Fruit fly (Drosophila melanogaster): ENCODE results near the gene CG32137.

DNA sequence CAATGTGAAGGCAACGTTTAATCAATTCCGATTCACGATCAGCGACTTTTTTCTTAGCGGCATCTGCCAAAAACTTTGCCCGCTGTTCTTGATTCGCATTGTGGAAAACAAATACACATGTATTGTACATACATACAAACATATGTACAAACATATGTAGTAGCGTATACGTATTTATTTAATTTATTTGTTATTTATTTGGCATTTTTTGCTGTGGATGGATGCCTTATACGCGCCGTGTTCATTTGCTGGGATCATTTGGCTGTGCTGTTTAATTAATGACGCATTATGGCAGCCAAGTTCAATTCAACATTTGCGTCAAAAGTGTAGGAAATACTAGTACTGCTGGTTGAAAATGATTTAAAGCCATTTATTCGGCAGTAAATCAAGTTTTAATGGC is 26.3 kb upstream of the CG32137 start:
- TF ChIP-seq EcR (GFP tag; optimal IDR thresholded peaks at IDR 0.05) (no peak), pan (optimal IDR thresholded peaks at IDR 0.05) (no peak), psq (optimal IDR thresholded peaks at IDR 0.05) (no peak), Dll (optimal IDR thresholded peaks at IDR 0.05) (no peak), usp (GFP tag; optimal IDR thresholded peaks at IDR 0.05) (no peak)

Measured in whole organism.